Worm (Caenorhabditis elegans) whole organism, young adult: Measurements from ENCODE around the gene gcy-3.

Experiments
- B0336.3 ChIP-seq: fragments of 200-800 bp; sonication (Bioruptor generic); IDR thresholded peaks from 2 replicates; pipeline ENCODE4 v1.3.6; 2022; ENCODE audit warnings: missing genetic modification characterization, missing compliant biosample characterization
- C06A6.2 ChIP-seq: fragments of 200-800 bp; sonication (Bioruptor generic); conservative IDR thresholded peaks from 2 replicates; pipeline ENCODE4 v1.3.6; 2022; ENCODE audit warnings: missing genetic modification characterization, missing compliant biosample characterization
- C17E4.6 ChIP-seq: fragments of 200-800 bp; sonication (Bioruptor generic); IDR thresholded peaks from 2 replicates; pipeline ENCODE4 v1.3.6; 2022; ENCODE audit warnings: missing genetic modification reagents, missing genetic modification characterization, missing compliant biosample characterization
- D2030.7 ChIP-seq: fragments of 200-800 bp; sonication (Bioruptor generic); IDR thresholded peaks from 2 replicates; pipeline ENCODE4 v1.3.6; 2022; ENCODE audit warnings: missing genetic modification reagents, missing genetic modification characterization, missing compliant biosample characterization
- F39B2.1 ChIP-seq: fragments of 200-800 bp; sonication (Bioruptor generic); IDR thresholded peaks from 2 replicates; pipeline ENCODE4 v1.3.6; 2022; ENCODE audit warnings: missing genetic modification reagents, missing genetic modification characterization, missing compliant biosample characterization
- Y56A3A.18 ChIP-seq: fragments of 200-800 bp; sonication (Bioruptor generic); IDR thresholded peaks from 2 replicates; pipeline ENCODE4 v1.3.6; 2022; ENCODE audit warnings: missing genetic modification reagents, missing genetic modification characterization, missing compliant biosample characterization
- Y95B8A.8 ChIP-seq: fragments of 200-800 bp; sonication (Bioruptor generic); IDR thresholded peaks from 2 replicates; pipeline ENCODE4 v1.3.6; 2022; ENCODE audit warnings: missing genetic modification reagents, missing genetic modification characterization, missing compliant biosample characterization
- atf-7 ChIP-seq: sonication (generic microtip); optimal IDR thresholded peaks from 2 replicates; lab custom pipeline; 2017; ENCODE audit warnings: mild to moderate bottlenecking, missing genetic modification characterization, missing compliant biosample characterization
- athp-1 ChIP-seq: sonication (generic microtip); optimal IDR thresholded peaks from 2 replicates; lab custom pipeline; 2017; ENCODE audit warnings: mild to moderate bottlenecking, missing genetic modification characterization, missing compliant biosample characterization
- attf-5 ChIP-seq: fragments of 200-800 bp; sonication (Bioruptor generic); optimal IDR thresholded peaks from 2 replicates; lab custom pipeline; 2018; ENCODE audit warnings: mild to moderate bottlenecking, missing genetic modification characterization, missing compliant biosample characterization
- cebp-1 ChIP-seq, 2 experiments: fragments of 200-800 bp in 1 of 2; sonication (Bioruptor generic) in 1 of 2; sonication (generic microtip) in 1 of 2; IDR thresholded peaks in 1 of 2; optimal IDR thresholded peaks in 1 of 2; 2 replicates each; pipeline versions ENCODE4 v1.3.6 to Lab custom; 2017 to 2022; ENCODE audit warnings: missing compliant biosample characterization in 2 of 2, missing genetic modification characterization in 2 of 2, mild to moderate bottlenecking in 1 of 2, missing genetic modification reagents in 1 of 2, moderate library complexity in 1 of 2
- ceh-58 ChIP-seq: fragments of 200-800 bp; sonication (Bioruptor generic); IDR thresholded peaks from 2 replicates; pipeline ENCODE4 v1.3.6; 2022; ENCODE audit warnings: missing genetic modification characterization, missing compliant biosample characterization
- chd-7 ChIP-seq: sonication (generic microtip); optimal IDR thresholded peaks from 2 replicates; lab custom pipeline; 2016; ENCODE audit warnings: mild to moderate bottlenecking, missing genetic modification characterization, moderate library complexity, missing compliant biosample characterization
- dox-1 ChIP-seq: fragments of 200-800 bp; sonication (Bioruptor generic); IDR thresholded peaks from 2 replicates; pipeline ENCODE4 v1.3.6; 2022; ENCODE audit warnings: missing genetic modification reagents, missing genetic modification characterization, missing compliant biosample characterization
- efl-1 ChIP-seq: fragments of 150-350 bp; optimal IDR thresholded peaks from 2 replicates; lab custom pipeline; 2014; ENCODE audit warnings: missing biosample characterization, missing genetic modification reagents, missing genetic modification characterization
- egl-44 ChIP-seq: fragments of 200-800 bp; sonication (Bioruptor generic); IDR thresholded peaks from 2 replicates; pipeline ENCODE4 v1.3.6; 2022; ENCODE audit warnings: missing genetic modification reagents, missing genetic modification characterization, missing compliant biosample characterization
- ets-4 ChIP-seq: fragments of 200-800 bp; sonication (Bioruptor generic); optimal IDR thresholded peaks from 2 replicates; lab custom pipeline; 2018; ENCODE audit warnings: mild to moderate bottlenecking, missing genetic modification characterization, missing compliant biosample characterization
- gei-17 ChIP-seq: fragments of 200-800 bp; sonication (Bioruptor generic); optimal IDR thresholded peaks from 2 replicates; lab custom pipeline; 2018; ENCODE audit warnings: mild to moderate bottlenecking, missing genetic modification characterization, missing compliant biosample characterization
- him-1 ChIP-seq: sonication (generic microtip); optimal IDR thresholded peaks from 2 replicates; lab custom pipeline; 2016; ENCODE audit warnings: missing genotype, missing genetic modification reagents, missing genetic modification characterization, missing compliant biosample characterization
- hmg-20 ChIP-seq: fragments of 200-800 bp; sonication (Bioruptor generic); IDR thresholded peaks from 2 replicates; pipeline ENCODE4 v1.3.6; 2022; ENCODE audit warnings: missing genetic modification reagents, missing genetic modification characterization, missing compliant biosample characterization
- hsf-1 ChIP-seq: fragments of 200-800 bp; sonication (Bioruptor generic); IDR thresholded peaks from 2 replicates; pipeline ENCODE4 v1.3.6; 2022; ENCODE audit warnings: missing genetic modification reagents, missing genetic modification characterization, missing compliant biosample characterization
- let-526 ChIP-seq: fragments of 200-800 bp; sonication (Bioruptor generic); IDR thresholded peaks from 2 replicates; pipeline ENCODE4 v1.3.6; 2022; ENCODE audit warnings: missing genetic modification reagents, missing genetic modification characterization, missing compliant biosample characterization
- let-607 ChIP-seq, 2 experiments: fragments of 200-800 bp in 1 of 2; sonication (Bioruptor generic) in 1 of 2; sonication (generic microtip) in 1 of 2; optimal IDR thresholded peaks; 2 replicates each; lab custom pipeline; 2016 to 2018; ENCODE audit warnings: mild to moderate bottlenecking in 2 of 2, missing compliant biosample characterization in 2 of 2, missing genetic modification characterization in 2 of 2, moderate library complexity in 2 of 2, missing genotype in 1 of 2
- lin-40 ChIP-seq: sonication (generic microtip); optimal IDR thresholded peaks from 2 replicates; lab custom pipeline; 2016; ENCODE audit warnings: missing genetic modification characterization, mild to moderate bottlenecking, missing compliant biosample characterization, missing genotype, missing genetic modification reagents
- madf-10 ChIP-seq: sonication (generic microtip); optimal IDR thresholded peaks from 2 replicates; lab custom pipeline; 2016; ENCODE audit warnings: mild to moderate bottlenecking, missing genetic modification characterization, missing compliant biosample characterization
- nfyb-1 ChIP-seq: fragments of 200-800 bp; sonication (Bioruptor generic); IDR thresholded peaks from 2 replicates; pipeline ENCODE4 v1.3.6; 2022; ENCODE audit warnings: missing genetic modification reagents, missing genetic modification characterization, missing compliant biosample characterization
- nhr-80 ChIP-seq: sonication (generic microtip); optimal IDR thresholded peaks from 2 replicates; lab custom pipeline; 2016; ENCODE audit warnings: missing genetic modification characterization, missing compliant biosample characterization
- nhr-90 ChIP-seq: sonication (generic microtip); optimal IDR thresholded peaks from 2 replicates; lab custom pipeline; 2016; ENCODE audit warnings: missing genotype, mild to moderate bottlenecking, missing genetic modification characterization, missing compliant biosample characterization
- pbrm-1 ChIP-seq: fragments of 200-800 bp; sonication (Bioruptor generic); IDR thresholded peaks from 2 replicates; pipeline ENCODE4 v1.3.6; 2022; ENCODE audit warnings: missing genetic modification reagents, missing genetic modification characterization, missing compliant biosample characterization
- pha-4 ChIP-seq: fragments of 150-350 bp; sonication (generic microtip); optimal IDR thresholded peaks from 2 replicates; lab custom pipeline; 2014; ENCODE audit warnings: missing biosample characterization, missing genetic modification reagents, missing genetic modification characterization
- rec-8 ChIP-seq, 2 experiments: sonication (generic microtip); optimal IDR thresholded peaks; 2 replicates each; lab custom pipeline; 2016; ENCODE audit warnings: mild to moderate bottlenecking in 2 of 2, missing genetic modification characterization in 2 of 2, missing genetic modification reagents in 2 of 2, missing genotype in 2 of 2, missing biosample characterization in 1 of 2, missing compliant biosample characterization in 1 of 2, moderate library complexity in 1 of 2
- repo-1 ChIP-seq: sonication (generic microtip); optimal IDR thresholded peaks from 2 replicates; lab custom pipeline; 2017; ENCODE audit warnings: mild to moderate bottlenecking, missing genetic modification characterization, missing compliant biosample characterization
- tbp1 ChIP-seq: fragments of 200-800 bp; sonication (Bioruptor generic); optimal IDR thresholded peaks from 2 replicates; lab custom pipeline; 2018; ENCODE audit warnings: mild to moderate bottlenecking, missing genetic modification characterization, missing compliant biosample characterization
- tlf-1 ChIP-seq: fragments of 200-800 bp; sonication (Bioruptor generic); optimal IDR thresholded peaks from 2 replicates; lab custom pipeline; 2018; ENCODE audit warnings: mild to moderate bottlenecking, missing genetic modification characterization, missing compliant biosample characterization
- unc-62 ChIP-seq: fragments of 150-350 bp; optimal IDR thresholded peaks from 2 replicates; lab custom pipeline; 2014; ENCODE audit warnings: missing biosample characterization, missing genetic modification reagents, missing genetic modification characterization
- zfh-2 ChIP-seq: fragments of 200-800 bp; sonication (Bioruptor generic); conservative IDR thresholded peaks from 2 replicates; pipeline ENCODE4 v1.3.6; 2022; ENCODE audit warnings: missing genetic modification reagents, missing genetic modification characterization, missing compliant biosample characterization
- ztf-22 ChIP-seq: fragments of 200-800 bp; sonication (Bioruptor generic); optimal IDR thresholded peaks from 2 replicates; lab custom pipeline; 2018; ENCODE audit warnings: mild to moderate bottlenecking, missing genetic modification characterization, moderate library complexity, missing compliant biosample characterization
- ztf-25 ChIP-seq: fragments of 200-800 bp; sonication (Bioruptor generic); IDR thresholded peaks from 2 replicates; pipeline ENCODE4 v1.3.6; 2022; ENCODE audit warnings: missing genetic modification reagents, missing genetic modification characterization, missing compliant biosample characterization

Gene gcy-3

DNA sequence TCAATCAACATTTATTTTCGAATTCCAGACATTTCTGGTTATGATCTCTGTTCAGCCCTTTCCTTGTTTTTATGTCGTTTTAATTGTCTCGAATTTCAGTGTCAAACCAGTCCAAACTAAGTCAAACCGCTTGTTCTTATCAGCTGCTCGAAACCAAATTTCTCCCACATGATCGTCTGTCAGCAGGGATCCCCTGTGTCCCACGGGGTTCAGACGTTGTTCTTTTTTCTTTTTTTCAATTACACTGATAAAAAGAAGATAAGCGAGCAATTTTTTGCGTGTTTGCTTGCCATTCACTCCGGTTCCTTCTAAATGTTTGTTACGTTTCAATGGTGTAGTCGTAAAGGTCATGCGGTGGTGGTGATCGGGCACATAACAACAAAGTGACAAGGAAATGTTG lies 5.1 kb downstream of the gcy-3 start:
- TF ChIP-seq let-607 (tag; optimal IDR thresholded peaks at IDR 0.05; lab: Kevin White, UChicago) (peak in 1 of 2 experiments; percentile 32), ztf-22 (GFP tag; lab: Kevin White, UChicago) (peak; percentile 69), zfh-2 (GFP tag; lab: Robert Waterston, UW) (no peak), C06A6.2 (GFP tag; lab: Robert Waterston, UW) (0 out of 2 replicates have a peak, but pooled peaks have one; percentile 49), tlf-1 (peak; percentile 71), efl-1 (GFP tag; lab: Kevin White, UChicago) (no peak), nhr-80 (tag; lab: Kevin White, UChicago) (peak; percentile 90), ceh-58 (GFP tag; lab: Robert Waterston, UW) (no peak), nfyb-1 (GFP tag; lab: Robert Waterston, UW) (0 out of 2 replicates have a peak, but pooled peaks have one; percentile 7), pbrm-1 (no peak), rec-8 (tag; optimal IDR thresholded peaks at IDR 0.05; lab: Kevin White, UChicago) (no peak), hsf-1 (GFP tag; lab: Robert Waterston, UW) (0 out of 2 replicates have a peak, but pooled peaks have one; percentile 18), unc-62 (GFP tag; lab: Kevin White, UChicago) (peak; percentile 46), tbp1 (peak; percentile 27), egl-44 (GFP tag; lab: Robert Waterston, UW) (peak; percentile 57; the same call in 1 of the 2 replicates), attf-5 (GFP tag; lab: Kevin White, UChicago) (peak; percentile 40), dox-1 (0 out of 2 replicates have a peak, but pooled peaks have one; percentile 20), atf-7 (tag; lab: Kevin White, UChicago) (peak; percentile 18)
- TF ChIP-seq, all 124 proteins: peak for 13

- TF ChIP-seq him-1 = no peak
- TF ChIP-seq cebp-1 (GFP tag; IDR thresholded peaks at IDR 0.05; lab: Robert Waterston, UW) = no peak
- TF ChIP-seq cebp-1 (tag; optimal IDR thresholded peaks at IDR 0.05; lab: Kevin White, UChicago) = peak; percentile 69
- TF ChIP-seq pbrm-1 = 0 out of 2 replicates have a peak, but pooled peaks have one; percentile 23
- TF ChIP-seq atf-7 (tag; lab: Kevin White, UChicago) = peak; percentile 84
- 0 out of 2 replicates have a peak, but pooled peaks have one; percentile 22 for TF ChIP-seq hmg-20 (GFP tag; lab: Robert Waterston, UW)
- TF ChIP-seq repo-1 (tag; lab: Kevin White, UChicago) = no peak
- peak; percentile 56 for TF ChIP-seq ztf-22 (GFP tag; lab: Kevin White, UChicago)
- peak; percentile 95 for TF ChIP-seq nhr-80 (tag; lab: Kevin White, UChicago)
- TF ChIP-seq gei-17 (GFP tag; lab: Kevin White, UChicago) = no peak
- TF ChIP-seq lin-40 (tag; lab: Kevin White, UChicago) = peak; percentile 24
- no peak for TF ChIP-seq D2030.7 (GFP tag; lab: Robert Waterston, UW)
- TF ChIP-seq let-526 (GFP tag; lab: Robert Waterston, UW) = peak; percentile 54; the same call in 1 of the 2 replicates
- peak; percentile 59 for TF ChIP-seq B0336.3
- peak; percentile 45 for TF ChIP-seq chd-7
- peak; percentile 43 for TF ChIP-seq nhr-90 (tag; lab: Kevin White, UChicago)
- TF ChIP-seq ztf-25 (GFP tag; lab: Robert Waterston, UW) = no peak
- no peak for TF ChIP-seq F39B2.1
- peak; percentile 78 for TF ChIP-seq pha-4
- peak; percentile 23 for TF ChIP-seq tbp1
- TF ChIP-seq ets-4 = peak; percentile 59
- TF ChIP-seq Y95B8A.8 (GFP tag; lab: Robert Waterston, UW) = peak; percentile 69; the same call in 1 of the 2 replicates
- peak in 1 of 2 experiments; percentile 68 for TF ChIP-seq let-607 (tag; optimal IDR thresholded peaks at IDR 0.05; lab: Kevin White, UChicago)
- TF ChIP-seq athp-1 (tag; lab: Kevin White, UChicago) = no peak
- peak; percentile 47 for TF ChIP-seq madf-10 (tag; lab: Kevin White, UChicago)
- 0 out of 2 replicates have a peak, but pooled peaks have one; percentile 14 for TF ChIP-seq Y56A3A.18 (GFP tag; lab: Robert Waterston, UW)
- 0 out of 2 replicates have a peak, but pooled peaks have one; percentile 19 for TF ChIP-seq egl-44 (GFP tag; lab: Robert Waterston, UW)
- no peak for TF ChIP-seq C17E4.6 (GFP tag; lab: Robert Waterston, UW)
Observed at ce11 chrII:9500926-9501325, 6.2 kb downstream of the gcy-3 start.
